Fruit fly (Drosophila melanogaster): Measurements from ENCODE around the gene qm.

- TF ChIP-seq Sox102F (GFP tag; optimal IDR thresholded peaks at IDR 0.05), result no peak
- TF ChIP-seq CG3032 (tag; optimal IDR thresholded peaks at IDR 0.05), result no peak
- TF ChIP-seq CG15336 (GFP tag; IDR thresholded peaks at IDR 0.05), result no peak
- TF ChIP-seq OdsH (GFP tag; optimal IDR thresholded peaks at IDR 0.05), result no peak
- TF ChIP-seq dsx (GFP tag; optimal IDR thresholded peaks at IDR 0.05; ENCODE audit: poor library complexity, severe bottlenecking), result peak; percentile 18
- no peak for TF ChIP-seq Met (GFP tag; optimal IDR thresholded peaks at IDR 0.05)
- no peak for TF ChIP-seq Ets21C (GFP tag; optimal IDR thresholded peaks at IDR 0.05)
- no peak for TF ChIP-seq pdm3 (GFP tag; optimal IDR thresholded peaks at IDR 0.05)
Measured at dm6 chr3L:7334990-7335389, 13.1 kb upstream of the qm start, which contains the start of the genes wrm1 and wrm2.
